Worm (Caenorhabditis elegans): ENCODE data around the gene gst-17.

DNA sequence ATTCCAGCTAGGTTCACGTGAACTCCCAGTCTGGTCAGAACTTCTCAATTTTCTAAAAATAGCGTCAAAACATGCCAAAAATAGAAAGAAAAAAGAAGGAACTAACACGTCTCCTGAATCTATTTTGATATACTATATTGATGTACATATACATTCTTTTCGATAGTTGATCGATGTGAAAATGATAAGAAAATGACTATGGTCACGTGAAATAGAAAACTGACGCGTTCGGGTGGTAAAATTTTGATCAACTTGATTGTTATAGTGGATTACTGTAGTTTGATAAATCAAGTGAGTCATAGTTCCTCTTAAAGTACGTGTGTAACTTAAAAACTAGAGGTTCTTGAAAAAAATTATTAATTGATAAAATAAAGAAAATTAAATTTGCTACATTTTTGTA lies 33.8 kb upstream of the gst-17 start:
- TF ChIP-seq Y53F4B.3 (GFP tag; IDR thresholded peaks at IDR 0.05) (no peak), nhr-120 (GFP tag; IDR thresholded peaks at IDR 0.05) (no peak)
